Worm (Caenorhabditis elegans) whole organism, L4/young adult: ENCODE measurements around the gene Y45G5AM.3.

Source experiments
- W03F9.2 ChIP-seq: fragments of 150-350 bp; optimal IDR thresholded peaks from 2 replicates; lab custom pipeline; 2014; ENCODE audit warnings: missing biosample characterization, missing genetic modification characterization
- dao-5 ChIP-seq: sonication (generic microtip); optimal IDR thresholded peaks from 2 replicates; lab custom pipeline; 2016; ENCODE audit warnings: missing genotype, missing genetic modification characterization, moderate library complexity, missing compliant biosample characterization
- him-1 ChIP-seq: sonication (generic microtip); optimal IDR thresholded peaks from 2 replicates; lab custom pipeline; 2016; ENCODE audit warnings: missing genotype, missing genetic modification reagents, missing genetic modification characterization, missing compliant biosample characterization

The Y45G5AM.3 gene

DNA sequence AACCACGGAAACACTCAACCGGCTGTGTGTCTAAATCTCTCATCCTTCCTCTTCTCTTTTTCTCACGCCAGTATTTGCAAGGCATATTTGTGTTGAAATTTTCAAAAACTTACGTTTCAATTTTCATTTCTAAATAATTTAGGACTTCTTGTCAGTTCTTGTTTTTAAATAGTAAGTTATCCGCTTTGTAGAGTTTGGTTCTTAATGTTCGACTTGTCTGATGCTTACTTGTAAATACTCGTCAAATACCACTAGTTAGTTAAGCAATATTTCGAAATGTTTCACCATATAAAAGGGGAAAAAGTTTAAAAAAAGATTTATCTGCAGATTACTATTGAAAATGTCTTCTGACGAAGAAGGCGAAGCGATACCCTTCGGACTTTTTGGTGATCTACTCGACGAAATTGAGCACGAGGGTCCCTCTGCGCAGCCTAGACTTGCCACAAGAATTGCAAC, at the start of gene Y45G5AM.3:
TSS of gene Y45G5AM.3 (plus strand) at position 51 of the 456 bp plus-strand sequence.
- TF ChIP-seq W03F9.2 (tag; lab: Kevin White, UChicago): no peak
- TF ChIP-seq him-1: no peak
- TF ChIP-seq dao-5 (tag; lab: Kevin White, UChicago): no peak

DNA sequence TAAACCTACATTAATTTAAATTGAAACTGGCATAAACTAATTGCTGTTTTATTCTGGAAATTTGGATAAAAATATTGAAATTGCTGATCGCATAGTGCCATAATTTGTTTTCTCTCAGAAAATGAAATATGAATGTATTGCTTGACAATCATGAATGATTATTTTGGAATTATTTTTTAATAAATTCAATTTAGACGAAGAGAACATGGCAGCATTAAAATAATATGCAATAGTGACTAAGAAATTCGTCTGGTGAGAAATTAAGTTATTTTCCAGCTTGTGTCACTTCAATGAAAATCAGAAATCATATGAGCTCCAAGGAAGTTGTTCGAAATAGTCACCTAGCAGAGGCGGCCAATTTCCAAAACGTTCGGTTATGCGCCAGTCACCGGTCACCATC, 49.7 kb upstream of the Y45G5AM.3 start, which contains the start of gene srw-133:
TSS of gene srw-133 (minus strand) at position 101 of the 400 bp plus-strand sequence.
- TF ChIP-seq him-1 (no peak), dao-5 (tag; lab: Kevin White, UChicago) (no peak), W03F9.2 (tag; lab: Kevin White, UChicago) (no peak)

DNA sequence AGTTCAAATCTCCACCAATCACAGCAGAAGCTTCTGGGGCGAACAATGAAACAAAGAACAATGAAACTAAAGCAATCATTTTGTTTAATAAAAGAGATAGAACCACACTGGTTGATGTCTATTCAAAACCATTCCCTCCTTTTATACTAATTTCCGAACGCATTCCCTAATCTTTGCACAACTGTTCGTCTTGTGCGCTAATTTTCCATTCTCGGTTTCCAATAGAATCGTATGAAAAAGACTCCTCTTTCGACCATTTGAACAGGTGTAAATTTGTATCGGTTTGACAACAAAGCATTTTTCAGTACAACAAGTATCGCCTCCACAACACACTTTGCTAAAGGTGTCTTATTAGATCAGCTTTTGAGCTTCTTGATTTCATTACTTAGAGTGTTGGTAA, 48.3 kb upstream of the Y45G5AM.3 start, which contains the start of gene T05B4.8:
TSS of gene T05B4.8 (minus strand) at position 101 of the 400 bp plus-strand sequence.
- TF ChIP-seq him-1 (no peak), W03F9.2 (tag; lab: Kevin White, UChicago) (no peak), dao-5 (tag; lab: Kevin White, UChicago) (no peak)

DNA sequence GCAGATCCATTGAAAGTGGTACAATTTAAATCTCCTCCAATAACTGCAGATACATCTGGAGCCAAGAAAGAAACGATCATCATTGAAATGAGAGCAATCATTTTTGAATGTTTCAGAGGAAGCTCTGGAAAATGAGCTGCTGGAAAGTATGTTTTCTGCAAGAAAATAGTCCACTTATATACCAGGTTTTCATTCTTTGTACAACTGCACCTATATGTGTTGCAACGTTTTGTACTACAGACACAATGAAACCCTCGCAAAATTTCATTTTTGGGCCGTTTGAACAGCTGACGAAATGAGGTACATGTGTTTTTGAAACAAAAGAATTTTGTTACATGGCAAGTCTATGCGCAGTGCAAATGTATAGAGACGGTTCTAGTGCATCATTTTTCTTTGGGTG, 46.0 kb upstream of the Y45G5AM.3 start, which contains the start of gene T05B4.9:
TSS of gene T05B4.9 (minus strand) at position 101 of the 400 bp plus-strand sequence.
- TF ChIP-seq W03F9.2 (tag; lab: Kevin White, UChicago): no peak
- TF ChIP-seq him-1: no peak
- no peak for TF ChIP-seq dao-5 (tag; lab: Kevin White, UChicago)

DNA sequence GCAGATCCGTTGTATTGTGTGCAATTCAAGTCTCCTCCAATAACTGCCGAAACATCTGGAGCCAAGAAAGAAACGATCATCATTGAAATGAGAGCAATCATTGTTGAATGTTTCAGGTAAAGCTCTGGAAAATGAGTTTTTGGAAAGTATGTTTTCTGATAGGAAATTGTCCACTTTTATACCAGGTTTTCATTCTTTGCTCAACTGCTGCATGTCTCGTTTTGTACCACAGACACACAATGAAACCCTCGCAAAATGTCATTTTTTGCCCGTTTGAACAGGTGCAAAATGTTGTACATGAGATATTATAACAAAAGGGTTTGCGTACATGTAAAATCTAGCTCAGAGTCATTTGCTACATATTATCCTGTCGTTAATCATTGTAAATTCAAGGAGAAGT, 43.7 kb upstream of the Y45G5AM.3 start, which contains the start of gene T05B4.10:
TSS of gene T05B4.10 (minus strand) at position 101 of the 400 bp plus-strand sequence.
- TF ChIP-seq him-1: no peak
- TF ChIP-seq dao-5 (tag; lab: Kevin White, UChicago): no peak
- no peak for TF ChIP-seq W03F9.2 (tag; lab: Kevin White, UChicago)

DNA sequence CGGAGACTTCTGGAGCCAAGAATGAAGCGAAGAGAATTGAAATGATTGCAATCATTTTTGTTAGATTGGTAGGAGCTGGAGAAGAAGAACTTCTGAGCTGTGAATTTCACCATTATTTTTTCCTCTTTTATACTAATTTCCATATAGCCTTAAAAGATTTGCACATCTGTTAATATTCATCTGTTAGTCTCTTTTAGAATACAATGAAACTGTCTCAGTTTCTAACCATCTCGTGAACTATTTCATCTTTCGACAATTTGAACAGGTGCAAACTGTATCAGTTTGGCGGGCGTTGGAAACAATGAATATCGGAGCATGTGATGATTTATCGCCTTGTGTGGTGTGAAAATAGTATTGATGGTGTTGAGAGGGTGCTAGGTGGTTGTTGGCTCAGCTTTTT, 41.9 kb upstream of the Y45G5AM.3 start, which contains the start of gene phat-5:
TSS of gene phat-5 (minus strand) at position 101 of the 400 bp plus-strand sequence.
- TF ChIP-seq him-1 (no peak), W03F9.2 (tag; lab: Kevin White, UChicago) (no peak), dao-5 (tag; lab: Kevin White, UChicago) (no peak)

DNA sequence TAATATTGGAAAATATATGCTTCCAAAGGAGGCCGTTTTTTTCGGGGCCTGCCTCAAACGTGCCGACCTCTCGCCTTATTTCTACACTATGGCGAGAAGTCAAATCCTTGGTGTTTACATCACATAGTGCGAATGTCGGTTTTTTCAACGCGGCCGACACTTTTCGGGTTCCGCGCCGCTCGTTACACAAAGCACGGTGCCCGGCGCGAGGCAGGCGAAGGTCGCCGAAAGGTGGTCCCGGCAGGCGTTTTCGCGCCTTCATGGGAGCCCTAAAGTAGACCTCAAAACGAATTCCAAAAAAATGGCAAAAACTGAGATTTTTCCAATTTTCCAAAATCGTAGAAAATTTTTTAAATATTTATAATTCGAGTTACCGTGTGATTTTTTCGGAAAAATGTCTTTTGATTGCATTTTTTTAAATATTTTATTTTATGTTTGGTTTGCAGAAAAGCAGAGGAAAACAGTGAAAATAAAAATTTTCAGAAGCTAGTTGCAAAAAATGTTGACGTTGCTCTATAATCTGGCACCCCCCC, 38.7 kb upstream of the Y45G5AM.3 start, which contains the start of gene T05B4.12:
TSS of gene T05B4.12 (minus strand) at position 483 of the 533 bp plus-strand sequence.
- TF ChIP-seq dao-5 (tag; lab: Kevin White, UChicago) (no peak), him-1 (no peak), W03F9.2 (tag; lab: Kevin White, UChicago) (no peak)

DNA sequence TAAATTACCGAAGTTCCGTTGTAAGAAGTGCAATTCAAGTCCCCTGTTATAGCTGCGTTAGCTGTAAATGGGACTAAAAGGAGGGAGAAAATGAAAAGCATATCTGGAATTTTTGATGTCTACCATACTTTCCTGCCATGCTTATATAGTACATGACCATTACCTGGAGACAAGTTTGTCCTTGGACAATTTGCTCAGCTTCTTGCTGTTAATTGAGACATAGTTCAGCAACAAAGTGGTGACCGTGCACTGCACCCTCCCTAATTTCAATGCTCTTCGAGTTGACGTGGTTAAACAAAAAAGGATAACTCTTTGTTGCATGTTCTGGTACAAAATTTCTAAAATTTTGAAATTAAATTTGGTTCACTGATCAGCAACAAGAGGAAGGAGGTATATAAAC, 36.9 kb upstream of the Y45G5AM.3 start, which contains the start of gene T05B4.13:
TSS of gene T05B4.13 (minus strand) at position 101 of the 400 bp plus-strand sequence.
- TF ChIP-seq W03F9.2 (tag; lab: Kevin White, UChicago) (no peak), dao-5 (tag; lab: Kevin White, UChicago) (no peak), him-1 (no peak)

DNA sequence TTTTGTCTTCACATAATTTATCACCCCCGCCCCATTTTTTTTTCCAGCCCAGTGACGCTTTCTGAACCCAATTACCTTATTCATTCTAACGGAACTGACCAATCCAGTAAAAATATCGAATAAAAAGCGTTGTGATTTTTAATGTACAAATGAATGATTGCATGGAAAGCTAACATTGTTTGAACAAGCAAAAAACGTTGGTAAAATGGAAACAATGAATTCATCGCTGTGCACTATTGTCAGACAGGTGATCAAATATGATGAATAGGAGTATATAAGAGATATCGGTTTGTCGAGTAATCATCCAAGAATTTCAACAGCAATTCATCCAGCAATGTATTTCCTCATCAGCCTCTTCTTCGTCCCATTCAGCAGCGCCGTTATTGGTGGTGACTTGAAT, 34.8 kb upstream of the Y45G5AM.3 start, which contains the start of gene phat-4:
TSS of gene phat-4 (plus strand) at position 301 of the 400 bp plus-strand sequence.
- no peak for TF ChIP-seq W03F9.2 (tag; lab: Kevin White, UChicago)
- no peak for TF ChIP-seq dao-5 (tag; lab: Kevin White, UChicago)
- TF ChIP-seq him-1: no peak

DNA sequence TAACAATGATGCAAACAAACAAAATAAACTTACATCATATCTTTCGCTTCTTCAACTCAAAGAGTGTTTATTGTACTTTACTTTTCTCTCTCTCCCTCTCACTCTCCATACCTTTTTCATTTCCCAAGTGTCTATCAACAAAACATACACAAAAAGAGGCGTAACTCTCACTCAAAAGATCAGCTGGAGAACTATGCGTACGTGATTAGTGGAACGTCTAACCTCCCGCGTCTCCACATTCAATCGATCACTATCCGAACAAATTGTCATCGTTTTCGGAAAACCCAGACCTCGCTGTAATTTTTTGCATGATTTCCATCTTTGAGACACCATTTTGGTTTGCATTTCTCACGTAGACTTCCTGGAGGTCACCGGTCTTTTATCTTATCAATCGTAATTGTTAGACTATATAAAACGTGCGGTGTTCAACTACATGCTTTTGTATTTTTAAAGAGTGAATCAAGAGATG, 32.8 kb upstream of the Y45G5AM.3 start, which contains the start of gene nhr-57:
TSS of gene nhr-57 (plus strand) at position 419 of the 469 bp plus-strand sequence.
- TF ChIP-seq him-1 (no peak), W03F9.2 (tag; lab: Kevin White, UChicago) (no peak), dao-5 (tag; lab: Kevin White, UChicago) (no peak)

DNA sequence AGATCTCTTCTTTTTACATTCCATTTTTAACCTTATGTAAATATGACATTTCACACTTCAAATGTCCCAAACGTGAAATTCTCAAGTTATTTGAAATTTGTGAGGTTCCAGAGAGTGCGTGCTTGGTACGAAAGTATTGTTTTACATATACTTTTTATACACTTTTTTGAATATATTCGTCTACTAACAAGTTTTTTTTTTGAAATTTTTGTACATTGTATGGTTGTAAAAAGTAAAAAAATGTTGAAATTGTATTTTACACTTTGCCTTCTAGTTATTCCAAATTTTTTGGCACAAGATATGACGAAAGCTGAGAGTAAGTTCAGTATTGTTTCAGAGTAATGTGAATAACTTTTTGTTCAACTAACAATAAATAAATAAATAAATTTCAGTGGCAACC, 29.6 kb upstream of the Y45G5AM.3 start, which contains the start of gene lgc-1:
TSS of gene lgc-1 (plus strand) at position 301 of the 400 bp plus-strand sequence.
- no peak for TF ChIP-seq him-1
- TF ChIP-seq W03F9.2 (tag; lab: Kevin White, UChicago): no peak
- no peak for TF ChIP-seq dao-5 (tag; lab: Kevin White, UChicago)

DNA sequence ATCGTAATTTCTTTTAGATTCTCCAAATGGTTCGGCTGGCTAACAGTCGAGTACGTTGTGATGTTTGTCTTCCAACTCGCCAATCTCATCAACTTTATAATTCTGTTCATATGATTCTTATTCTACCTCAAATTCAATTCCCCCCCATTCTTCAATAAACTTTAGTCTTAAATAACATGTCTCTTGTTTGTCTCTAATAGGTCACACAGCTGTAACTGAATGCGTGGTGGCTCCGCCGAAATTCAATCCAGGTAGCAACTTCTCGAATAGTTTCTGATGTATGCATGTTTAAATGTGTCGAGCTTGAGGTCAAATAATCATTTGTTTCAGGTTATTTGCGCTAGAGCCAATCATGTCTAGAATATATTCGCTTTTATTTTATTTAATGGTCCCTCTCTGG, 25.7 kb upstream of the Y45G5AM.3 start, which contains the start of gene lgc-29:
TSS of gene lgc-29 (plus strand) at position 301 of the 400 bp plus-strand sequence.
- TF ChIP-seq him-1: no peak
- TF ChIP-seq W03F9.2 (tag; lab: Kevin White, UChicago): no peak
- no peak for TF ChIP-seq dao-5 (tag; lab: Kevin White, UChicago)

DNA sequence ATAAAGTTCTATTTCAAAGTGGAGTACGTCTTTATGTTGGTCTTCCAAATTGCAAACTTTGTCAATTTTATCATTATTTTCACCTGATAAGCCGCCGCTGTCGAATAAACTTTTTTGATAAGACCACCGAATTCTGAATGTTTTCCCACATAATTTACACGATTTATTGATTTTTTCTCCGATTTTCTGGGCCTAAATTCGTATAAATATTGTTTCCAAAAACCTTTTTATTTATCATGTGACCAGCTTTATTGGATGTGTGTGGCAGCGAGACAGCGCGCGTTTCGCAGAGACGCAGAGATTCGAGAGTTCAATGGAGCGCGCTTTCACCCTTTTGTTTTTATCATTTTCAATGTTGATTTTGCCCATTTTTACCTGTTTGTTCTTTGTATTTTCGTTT, 21.3 kb upstream of the Y45G5AM.3 start:
- TF ChIP-seq W03F9.2 (tag; lab: Kevin White, UChicago) (peak; percentile 66), dao-5 (tag; lab: Kevin White, UChicago) (no peak)

DNA sequence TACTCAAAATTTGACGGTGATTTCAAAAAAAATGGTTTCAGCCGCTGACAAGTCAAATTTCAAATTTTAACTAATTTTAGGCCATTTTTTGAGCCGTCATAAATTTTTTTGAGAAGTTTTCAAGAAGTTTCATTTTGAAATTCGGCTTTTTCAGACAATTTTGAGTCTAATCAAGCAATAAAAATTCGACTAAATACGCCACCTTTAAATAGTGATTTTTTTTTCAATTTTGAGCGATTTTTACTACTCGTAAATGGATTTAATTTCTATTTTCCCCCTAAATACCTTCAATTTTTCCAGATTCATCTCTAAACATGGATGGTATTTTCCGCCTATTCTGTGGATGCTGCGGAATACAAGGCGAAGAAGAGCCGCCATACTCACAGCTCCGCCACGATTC, 20.1 kb upstream of the Y45G5AM.3 start, which contains the start of gene Y45G5AL.1:
TSS of gene Y45G5AL.1 (plus strand) at position 301 of the 400 bp plus-strand sequence.
- no peak for TF ChIP-seq him-1
- no peak for TF ChIP-seq dao-5 (tag; lab: Kevin White, UChicago)
- no peak for TF ChIP-seq W03F9.2 (tag; lab: Kevin White, UChicago)
